Fruit fly (Drosophila melanogaster): ENCODE data around the gene dl.
A peak's percentile ranks its signal among the peaks of the same experiment; 100 is the strongest.

Gene dl

DNA sequence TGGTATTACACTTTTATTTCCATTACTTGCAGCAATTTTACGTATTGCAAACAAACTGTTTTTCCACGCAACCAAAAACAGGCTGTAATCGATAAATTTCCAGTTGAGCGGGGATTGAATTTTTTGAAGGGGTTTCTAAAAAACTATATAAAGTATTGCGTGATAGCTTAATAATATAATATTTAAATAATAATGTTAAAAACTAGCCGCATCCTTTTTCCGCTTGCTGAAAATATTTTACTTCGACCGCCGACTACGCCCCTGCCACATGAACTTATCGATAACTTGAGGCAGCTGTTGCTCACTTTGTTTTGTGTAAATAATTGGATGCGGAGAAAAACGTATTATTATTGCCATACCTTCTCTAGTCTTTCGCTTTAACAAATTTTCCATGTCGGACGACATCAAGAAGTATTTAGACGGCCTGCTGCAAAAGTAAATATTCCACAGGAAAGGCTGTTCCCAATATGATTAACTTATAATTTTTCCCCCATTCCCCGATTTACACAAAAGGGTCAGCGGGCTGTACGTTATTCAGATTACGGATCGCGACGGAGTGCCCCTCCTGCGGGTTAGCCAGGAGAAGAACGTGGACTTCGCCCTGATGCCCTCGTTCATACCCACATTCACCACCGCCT lies 30.9 kb upstream of the dl start, which contains the start of the genes fws and Lamtor3 (continued):
- TF ChIP-seq CG12104 (GFP tag; optimal IDR thresholded peaks at IDR 0.05) (peak; percentile 87), zen (tag; optimal IDR thresholded peaks at IDR 0.05) (peak; percentile 98), chif (GFP tag; optimal IDR thresholded peaks at IDR 0.05) (peak; percentile 49 to 77), CG15073 (GFP tag; optimal IDR thresholded peaks at IDR 0.05) (peak; percentile 79), psq (GFP tag; optimal IDR thresholded peaks at IDR 0.05) (peak; percentile 95), Dek (tag; optimal IDR thresholded peaks at IDR 0.05) (peak; percentile 98), Oaz (GFP tag; IDR thresholded peaks at IDR 0.05) (peak; percentile 98), tin (GFP tag; optimal IDR thresholded peaks at IDR 0.05) (peak; percentile 95), Drgx (GFP tag; IDR thresholded peaks at IDR 0.05) (peak; percentile 100), CG10565 (GFP tag; optimal IDR thresholded peaks at IDR 0.05) (peak; percentile 74), ranshi (GFP tag; IDR thresholded peaks at IDR 0.05) (peak; percentile 99), Trl (optimal IDR thresholded peaks at IDR 0.05) (no peak), Trl (GFP tag; optimal IDR thresholded peaks at IDR 0.05) (peak; percentile 77), sr (GFP tag; IDR thresholded peaks at IDR 0.05) (peak; percentile 97), cas (GFP tag; IDR thresholded peaks at IDR 0.05) (peak; percentile 98), CG6683 (GFP tag; optimal IDR thresholded peaks at IDR 0.05) (peak; percentile 94), bab2 (GFP tag; optimal IDR thresholded peaks at IDR 0.05) (peak; percentile 95), twi (tag; optimal IDR thresholded peaks at IDR 0.05) (peak; percentile 92), trem (tag; optimal IDR thresholded peaks at IDR 0.05) (peak; percentile 95), CG9817 (tag; optimal IDR thresholded peaks at IDR 0.05) (peak; percentile 97), CG17802 (tag; optimal IDR thresholded peaks at IDR 0.05) (peak; percentile 93), CG10267 (tag; optimal IDR thresholded peaks at IDR 0.05) (peak; percentile 91), dpn (GFP tag; optimal IDR thresholded peaks at IDR 0.05) (peak; percentile 79 to 98), pros (GFP tag; optimal IDR thresholded peaks at IDR 0.05) (no peak), CG1792 (GFP tag; optimal IDR thresholded peaks at IDR 0.05) (peak; percentile 48), CG10979 (tag; optimal IDR thresholded peaks at IDR 0.05) (peak; percentile 96), CG10209 (GFP tag; optimal IDR thresholded peaks at IDR 0.05) (peak; percentile 99), CG15011 (GFP tag; optimal IDR thresholded peaks at IDR 0.05) (peak; percentile 94), sens-2 (GFP tag; IDR thresholded peaks at IDR 0.05) (peak; percentile 98), pb (GFP tag; optimal IDR thresholded peaks at IDR 0.05) (peak; percentile 52), ind (GFP tag; optimal IDR thresholded peaks at IDR 0.05) (peak; percentile 98), ATbp (GFP tag; optimal IDR thresholded peaks at IDR 0.05) (peak; percentile 98), dati (GFP tag; IDR thresholded peaks at IDR 0.05) (peak; percentile 98), wdn (GFP tag; IDR thresholded peaks at IDR 0.05) (peak; percentile 99), CG30403 (GFP tag; optimal IDR thresholded peaks at IDR 0.05) (peak; percentile 96), CG4707 (GFP tag; optimal IDR thresholded peaks at IDR 0.05) (peak; percentile 87), ase (GFP tag; IDR thresholded peaks at IDR 0.05) (peak; percentile 100), B-H1 (GFP tag; IDR thresholded peaks at IDR 0.05) (peak; percentile 99), CG6254 (GFP tag; optimal IDR thresholded peaks at IDR 0.05) (peak; percentile 94), eyg (GFP tag; optimal IDR thresholded peaks at IDR 0.05) (peak; percentile 61), CG17359 (tag; optimal IDR thresholded peaks at IDR 0.05) (peak; percentile 99), CG13123 (GFP tag; optimal IDR thresholded peaks at IDR 0.05) (peak; percentile 88), CG17829 (tag; optimal IDR thresholded peaks at IDR 0.05) (peak; percentile 98), CG4617 (GFP tag; optimal IDR thresholded peaks at IDR 0.05; ENCODE audit: borderline replicate concordance) (peak; percentile 95), Dp (GFP tag; optimal IDR thresholded peaks at IDR 0.05) (peak; percentile 56), Awh (GFP tag; IDR thresholded peaks at IDR 0.05) (peak; percentile 99), Meics (GFP tag; optimal IDR thresholded peaks at IDR 0.05) (peak; percentile 98), nmo (GFP tag; optimal IDR thresholded peaks at IDR 0.05) (peak; percentile 99), ERR (GFP tag; optimal IDR thresholded peaks at IDR 0.05) (peak; percentile 39), btn (GFP tag; optimal IDR thresholded peaks at IDR 0.05) (peak; percentile 30)
